Fruit fly (Drosophila melanogaster) whole organism, embryonic: Measurements from ENCODE around the gene CG14882.

Experiments used
- ATbp ChIP-seq: fragments of 200-800 bp; sonication (Bioruptor generic); optimal IDR thresholded peaks from 2 replicates; lab custom pipeline; 2017; ENCODE audit warnings: missing biosample characterization, mild to moderate bottlenecking, missing genetic modification characterization, missing genetic modification reagents
- Awh ChIP-seq: fragments of 200-800 bp; sonication (Bioruptor generic); IDR thresholded peaks from 2 replicates; pipeline ENCODE4, ENCODE4 v1.3.6; 2022; ENCODE audit warnings: missing biosample characterization, missing genetic modification characterization
- Bgb ChIP-seq: fragments of 200-800 bp; sonication (Bioruptor generic); IDR thresholded peaks from 2 replicates; pipeline ENCODE4 v1.3.6; 2022; ENCODE audit warnings: missing biosample characterization, missing genetic modification characterization; ENCODE audit not compliant: partially characterized antibody
- CG10654 ChIP-seq: fragments of 200-800 bp; sonication (Bioruptor generic); optimal IDR thresholded peaks from 2 replicates; lab custom pipeline; 2016; ENCODE audit warnings: missing biosample characterization, missing genetic modification characterization
- CG12071 ChIP-seq: fragments of 200-800 bp; sonication (Bioruptor generic); optimal IDR thresholded peaks from 3 replicates; lab custom pipeline; 2018; ENCODE audit warnings: missing biosample characterization, mild to moderate bottlenecking, missing genetic modification characterization
- CG12104 ChIP-seq: fragments of 200-800 bp; sonication (Bioruptor generic); optimal IDR thresholded peaks from 3 replicates; lab custom pipeline; 2016; ENCODE audit warnings: missing biosample characterization, missing genetic modification characterization
- CG12744 ChIP-seq: fragments of 200-800 bp; sonication (Bioruptor generic); optimal IDR thresholded peaks from 2 replicates; lab custom pipeline; 2016; ENCODE audit warnings: missing biosample characterization, missing genetic modification characterization
- CG13894 ChIP-seq: fragments of 200-800 bp; sonication (Bioruptor generic); optimal IDR thresholded peaks from 3 replicates; lab custom pipeline; 2018; ENCODE audit warnings: missing biosample characterization, mild to moderate bottlenecking, missing genetic modification characterization, moderate library complexity
- CG14014 ChIP-seq: fragments of 200-800 bp; sonication (Bioruptor generic); IDR thresholded peaks from 2 replicates; pipeline ENCODE4 v1.3.6; 2022; ENCODE audit warnings: missing biosample characterization, missing genetic modification characterization
- CG14667 ChIP-seq: fragments of 200-800 bp; sonication (Bioruptor generic); IDR thresholded peaks from 2 replicates; pipeline ENCODE4 v1.3.6; 2022; ENCODE audit warnings: missing biosample characterization, missing genetic modification characterization
- CG17612 ChIP-seq: fragments of 200-800 bp; sonication (Bioruptor generic); IDR thresholded peaks from 2 replicates; pipeline ENCODE4 v1.3.6; 2022; ENCODE audit warnings: missing biosample characterization, missing genetic modification characterization
- CG17829 ChIP-seq: fragments of 200-800 bp; optimal IDR thresholded peaks from 2 replicates; lab custom pipeline; 2019; ENCODE audit warnings: missing biosample characterization, mild to moderate bottlenecking, missing genetic modification characterization, moderate library complexity
- CG18262 ChIP-seq: fragments of 200-800 bp; optimal IDR thresholded peaks from 3 replicates; lab custom pipeline; 2019; ENCODE audit warnings: missing biosample characterization, mild to moderate bottlenecking, missing genetic modification characterization, moderate library complexity
- CG2202 ChIP-seq: fragments of 200-800 bp; sonication (Bioruptor generic); optimal IDR thresholded peaks from 2 replicates; lab custom pipeline; 2018; ENCODE audit warnings: missing biosample characterization, mild to moderate bottlenecking, missing genetic modification characterization
- CG4328 ChIP-seq: fragments of 200-800 bp; sonication (Bioruptor generic); optimal IDR thresholded peaks from 3 replicates; lab custom pipeline; 2017; ENCODE audit warnings: missing biosample characterization, missing genetic modification reagents, missing genetic modification characterization
- CG4820 ChIP-seq: fragments of 200-800 bp; sonication (Bioruptor generic); optimal IDR thresholded peaks from 3 replicates; lab custom pipeline; 2016; ENCODE audit warnings: missing biosample characterization, missing genetic modification characterization
- CG7963 ChIP-seq: fragments of 200-800 bp; sonication (Bioruptor generic); IDR thresholded peaks from 3 replicates; pipeline ENCODE4 v1.3.6; 2022; ENCODE audit warnings: missing biosample characterization, missing genetic modification characterization; ENCODE audit not compliant: partially characterized antibody
- CG8290 ChIP-seq, 3 experiments: fragments of 200-800 bp; sonication (Bioruptor generic); optimal IDR thresholded peaks; 2 replicates each; lab custom pipeline; 2016 to 2019; ENCODE audit warnings: missing biosample characterization in 3 of 3, missing genetic modification characterization in 3 of 3, mild to moderate bottlenecking in 2 of 3, moderate library complexity in 1 of 3
- CG8359 ChIP-seq: fragments of 200-800 bp; sonication (Bioruptor generic); optimal IDR thresholded peaks from 2 replicates; lab custom pipeline; 2017; ENCODE audit warnings: missing biosample characterization, mild to moderate bottlenecking, missing genetic modification characterization, borderline replicate concordance
- Dip2 ChIP-seq: fragments of 200-800 bp; sonication (Bioruptor generic); IDR thresholded peaks from 2 replicates; pipeline ENCODE4 v1.3.6; 2022; ENCODE audit warnings: missing biosample characterization, missing genetic modification characterization
- Dref ChIP-seq: fragments of 200-800 bp; sonication (Bioruptor generic); IDR thresholded peaks from 2 replicates; pipeline ENCODE4 v1.3.6; 2022; ENCODE audit warnings: missing biosample characterization, missing genetic modification characterization
- Ets97D ChIP-seq: fragments of 200-800 bp; sonication (Bioruptor generic); optimal IDR thresholded peaks from 3 replicates; lab custom pipeline; 2016; ENCODE audit warnings: missing biosample characterization, missing genetic modification characterization
- Fer2 ChIP-seq: fragments of 200-800 bp; sonication (Bioruptor generic); optimal IDR thresholded peaks from 2 replicates; lab custom pipeline; 2018; ENCODE audit warnings: missing biosample characterization, mild to moderate bottlenecking, missing genetic modification characterization, moderate library complexity
- HLH54F ChIP-seq: fragments of 200-800 bp; sonication (Bioruptor generic); optimal IDR thresholded peaks from 3 replicates; lab custom pipeline; 2016; ENCODE audit warnings: missing biosample characterization, missing genetic modification characterization
- MESR4 ChIP-seq: fragments of 200-800 bp; sonication (Bioruptor generic); optimal IDR thresholded peaks from 2 replicates; lab custom pipeline; 2018; ENCODE audit warnings: missing biosample characterization, mild to moderate bottlenecking, missing genetic modification characterization, moderate library complexity
- Med ChIP-seq: fragments of 200-800 bp; sonication (Bioruptor generic); peaks from one replicate; lab custom pipeline; 2016; ENCODE audit warnings: missing biosample characterization, missing genetic modification characterization, mild to moderate bottlenecking, inconsistent platforms, moderate library complexity
- Myb ChIP-seq: fragments of 200-800 bp; sonication (Bioruptor generic); optimal IDR thresholded peaks from 2 replicates; lab custom pipeline; 2016; ENCODE audit warnings: missing biosample characterization, missing genetic modification characterization
- Neu2 ChIP-seq: fragments of 200-800 bp; sonication (Bioruptor generic); optimal IDR thresholded peaks from 3 replicates; lab custom pipeline; 2016; ENCODE audit warnings: missing biosample characterization, missing genetic modification characterization, borderline replicate concordance
- Scr ChIP-seq: fragments of 200-800 bp; sonication (Bioruptor generic); IDR thresholded peaks from 2 replicates; pipeline ENCODE4 v1.3.6; 2022; ENCODE audit warnings: missing biosample characterization, missing genetic modification characterization; ENCODE audit not compliant: partially characterized antibody
- Sry-δ ChIP-seq: fragments of 200-800 bp; sonication (Bioruptor generic); optimal IDR thresholded peaks from 2 replicates; lab custom pipeline; 2016; ENCODE audit warnings: missing biosample characterization, missing genetic modification characterization
- Usf ChIP-seq: fragments of 200-800 bp; sonication (Bioruptor generic); optimal IDR thresholded peaks from 2 replicates; lab custom pipeline; 2017; ENCODE audit warnings: missing genotype, missing biosample characterization, missing genetic modification characterization
- Vsx1 ChIP-seq: fragments of 200-800 bp; sonication (Bioruptor generic); optimal IDR thresholded peaks from 2 replicates; lab custom pipeline; 2017; ENCODE audit warnings: missing biosample characterization, mild to moderate bottlenecking, missing genetic modification characterization, missing genetic modification reagents
- amos ChIP-seq: fragments of 200-800 bp; sonication (Bioruptor generic); IDR thresholded peaks from 2 replicates; pipeline ENCODE4 v1.3.6; 2022; ENCODE audit warnings: missing biosample characterization, missing genetic modification characterization; ENCODE audit not compliant: partially characterized antibody
- cas ChIP-seq: fragments of 200-800 bp; sonication (Bioruptor generic); IDR thresholded peaks from 2 replicates; pipeline ENCODE4 v1.3.6; 2022; ENCODE audit warnings: missing biosample characterization, missing genetic modification characterization
- cato ChIP-seq: fragments of 200-800 bp; sonication (Bioruptor generic); optimal IDR thresholded peaks from 2 replicates; lab custom pipeline; 2016; ENCODE audit warnings: missing biosample characterization, missing genetic modification characterization, borderline replicate concordance
- disco-r ChIP-seq: fragments of 200-800 bp; sonication (Bioruptor generic); optimal IDR thresholded peaks from 2 replicates; lab custom pipeline; 2016; ENCODE audit warnings: missing biosample characterization, missing genetic modification characterization
- dmrt11E ChIP-seq: fragments of 200-800 bp; sonication (Bioruptor generic); optimal IDR thresholded peaks from 3 replicates; lab custom pipeline; 2018; ENCODE audit warnings: missing biosample characterization, mild to moderate bottlenecking, missing genetic modification characterization, moderate library complexity
- dpn ChIP-seq, 2 experiments: fragments of 200-800 bp; sonication (Bioruptor generic); optimal IDR thresholded peaks; 3 replicates each; lab custom pipeline; 2016; ENCODE audit warnings: missing biosample characterization in 2 of 2, missing genetic modification characterization in 2 of 2
- gem ChIP-seq: fragments of 200-800 bp; sonication (Bioruptor generic); optimal IDR thresholded peaks from 2 replicates; lab custom pipeline; 2019; ENCODE audit warnings: missing biosample characterization, mild to moderate bottlenecking, missing genetic modification characterization, moderate library complexity
- gro ChIP-seq: fragments of 200-800 bp; sonication (Bioruptor generic); optimal IDR thresholded peaks from 2 replicates; lab custom pipeline; 2016; ENCODE audit warnings: missing biosample characterization, missing genetic modification characterization
- inv ChIP-seq: fragments of 200-800 bp; sonication (Bioruptor generic); IDR thresholded peaks from 2 replicates; pipeline ENCODE4 v1.3.6; 2022; ENCODE audit warnings: missing biosample characterization, missing genetic modification characterization; ENCODE audit not compliant: partially characterized antibody
- jing ChIP-seq: fragments of 200-800 bp; sonication (Bioruptor generic); optimal IDR thresholded peaks from 2 replicates; lab custom pipeline; 2018; ENCODE audit warnings: missing biosample characterization, mild to moderate bottlenecking, missing genetic modification characterization
- lbe ChIP-seq: fragments of 200-800 bp; sonication (Bioruptor generic); optimal IDR thresholded peaks from 2 replicates; lab custom pipeline; 2016; ENCODE audit warnings: missing biosample characterization, mild to moderate bottlenecking, missing genetic modification characterization
- mam ChIP-seq: fragments of 200-800 bp; sonication (Bioruptor generic); optimal IDR thresholded peaks from 3 replicates; lab custom pipeline; 2016; ENCODE audit warnings: missing biosample characterization, missing genetic modification characterization
- sens-2 ChIP-seq: fragments of 200-800 bp; sonication (Bioruptor generic); IDR thresholded peaks from 2 replicates; pipeline ENCODE4 v1.3.6; 2022; ENCODE audit warnings: missing biosample characterization, missing genetic modification characterization
- slbo ChIP-seq: fragments of 200-800 bp; sonication (Bioruptor generic); IDR thresholded peaks from 2 replicates; pipeline ENCODE4 v1.3.6; 2022; ENCODE audit warnings: missing biosample characterization, missing genetic modification characterization
- sr ChIP-seq: fragments of 200-800 bp; sonication (Bioruptor generic); IDR thresholded peaks from 3 replicates; pipeline ENCODE4 v1.3.6; 2022; ENCODE audit warnings: missing biosample characterization, missing genetic modification characterization
- stwl ChIP-seq: fragments of 200-800 bp; sonication (Bioruptor generic); optimal IDR thresholded peaks from 3 replicates; lab custom pipeline; 2018; ENCODE audit warnings: missing biosample characterization, mild to moderate bottlenecking, missing genetic modification characterization, moderate library complexity
- usp ChIP-seq: fragments of >200 bp; optimal IDR thresholded peaks from 2 replicates; lab custom pipeline; 2017; ENCODE audit warnings: missing biosample characterization, missing genetic modification characterization

The CG14882 gene

dm6 chr3R:16441367-16441923 is 1.6 kb upstream of the CG14882 start, which contains the start of gene ema (continued):
- TF ChIP-seq CG10654, result no peak
- TF ChIP-seq Scr (GFP tag; lab: Robert Waterston, UW), result peak; percentile 24; the same call in 1 of the 2 replicates
- TF ChIP-seq CG17829 (tag; lab: Kevin White, UChicago), result peak; percentile 51
- no peak for TF ChIP-seq Usf (GFP tag; lab: Kevin White, UChicago)
- TF ChIP-seq usp (GFP tag; lab: Kevin White, UChicago), result no peak
- no peak for TF ChIP-seq disco-r (GFP tag; lab: Kevin White, UChicago)
- TF ChIP-seq CG12071, result no peak
- TF ChIP-seq Awh (GFP tag; lab: Robert Waterston, UW), result no peak
- peak; percentile 47; the same call in 1 of the 2 replicates for TF ChIP-seq amos (GFP tag; lab: Robert Waterston, UW)
- peak; percentile 24 for TF ChIP-seq dpn (GFP tag; optimal IDR thresholded peaks at IDR 0.05; lab: Kevin White, UChicago)
- peak; percentile 57 for TF ChIP-seq stwl (tag; lab: Kevin White, UChicago)
- peak; percentile 0 for TF ChIP-seq lbe (GFP tag; lab: Kevin White, UChicago)
- no peak for TF ChIP-seq CG7963 (GFP tag; lab: Robert Waterston, UW)
- no peak for TF ChIP-seq CG4820 (GFP tag; lab: Kevin White, UChicago)
- no peak for TF ChIP-seq CG14667 (GFP tag; lab: Robert Waterston, UW)
- TF ChIP-seq sr (GFP tag; lab: Robert Waterston, UW), result no peak
- TF ChIP-seq mam, result peak; percentile 35
- no peak for TF ChIP-seq Fer2 (tag; lab: Kevin White, UChicago)
- TF ChIP-seq CG18262, result peak; percentile 17
- no peak for TF ChIP-seq dmrt11E (tag; lab: Kevin White, UChicago)
- no peak for TF ChIP-seq CG12104
- TF ChIP-seq Dip2, result no peak
- TF ChIP-seq CG13894, result no peak
- peak; percentile 91 for TF ChIP-seq Med
- TF ChIP-seq inv, result no peak
- no peak for TF ChIP-seq CG12744
- TF ChIP-seq CG17612 (GFP tag; lab: Robert Waterston, UW), result no peak
- TF ChIP-seq CG4328 (GFP tag; lab: Kevin White, UChicago), result no peak
- no peak for TF ChIP-seq CG2202
- no peak for TF ChIP-seq sens-2
- peak; percentile 56 for TF ChIP-seq slbo (GFP tag; lab: Robert Waterston, UW)
- TF ChIP-seq ATbp (GFP tag; lab: Kevin White, UChicago), result no peak
- TF ChIP-seq CG14014 (GFP tag; lab: Robert Waterston, UW), result no peak; the same call in 1 of the 2 replicates
- TF ChIP-seq gro, result no peak
- peak; percentile 22 for TF ChIP-seq CG8290 (GFP tag; optimal IDR thresholded peaks at IDR 0.05; lab: Kevin White, UChicago)
- peak in 1 of 2 experiments; percentile 7 for TF ChIP-seq CG8290 (tag; optimal IDR thresholded peaks at IDR 0.05; lab: Kevin White, UChicago)
- no peak for TF ChIP-seq cato
- no peak for TF ChIP-seq gem (tag; lab: Kevin White, UChicago)
- TF ChIP-seq CG8359 (GFP tag; lab: Kevin White, UChicago), result no peak
- peak; percentile 38 for TF ChIP-seq Ets97D (GFP tag; lab: Kevin White, UChicago)
- TF ChIP-seq Sry-δ (GFP tag; lab: Kevin White, UChicago), result peak; percentile 58
- peak; percentile 64 for TF ChIP-seq Myb (GFP tag; lab: Kevin White, UChicago)
- TF ChIP-seq Neu2 (GFP tag; lab: Kevin White, UChicago), result no peak
- TF ChIP-seq jing (GFP tag; lab: Kevin White, UChicago), result no peak
- TF ChIP-seq MESR4 (GFP tag; lab: Kevin White, UChicago), result peak; percentile 90
- peak; percentile 24; the same call in 1 of the 2 replicates for TF ChIP-seq Bgb (GFP tag; lab: Robert Waterston, UW)
- TF ChIP-seq Dref (GFP tag; lab: Robert Waterston, UW), result peak; percentile 81
- TF ChIP-seq HLH54F, result no peak
- TF ChIP-seq cas (GFP tag; lab: Robert Waterston, UW), result no peak
- no peak for TF ChIP-seq Vsx1 (GFP tag; lab: Kevin White, UChicago)
